Fruit fly (Drosophila melanogaster): ENCODE data around the gene CG33764.

- TF ChIP-seq Antp (GFP tag; optimal IDR thresholded peaks at IDR 0.05) (no peak), NC2β (GFP tag; optimal IDR thresholded peaks at IDR 0.05) (no peak), CG11093 (GFP tag; IDR thresholded peaks at IDR 0.05) (no peak), shn (GFP tag; optimal IDR thresholded peaks at IDR 0.05) (no peak), seq (GFP tag; IDR thresholded peaks at IDR 0.05) (no peak), ttk (GFP tag; IDR thresholded peaks at IDR 0.05) (no peak), jumu (GFP tag; optimal IDR thresholded peaks at IDR 0.05) (no peak), cato (GFP tag; optimal IDR thresholded peaks at IDR 0.05; ENCODE audit: borderline replicate concordance) (no peak), Scr (GFP tag; IDR thresholded peaks at IDR 0.05; ENCODE audit: partially characterized antibody) (no peak), org-1 (GFP tag; optimal IDR thresholded peaks at IDR 0.05) (no peak)
Measured at dm6 chr3L:4225647-4226470, 41.4 kb downstream of the CG33764 start.
